Fruit fly (Drosophila melanogaster) whole organism, prepupa: ENCODE results near the gene Trissin.

Source experiments
- CG1621 ChIP-seq: fragments of 200-800 bp; sonication (Bioruptor generic); optimal IDR thresholded peaks from 3 replicates; lab custom pipeline; 2018; ENCODE audit warnings: missing biosample characterization, mild to moderate bottlenecking, missing genetic modification characterization
- CG34406 ChIP-seq: fragments of 200-800 bp; sonication (Bioruptor generic); optimal IDR thresholded peaks from 3 replicates; lab custom pipeline; 2016; ENCODE audit warnings: missing biosample characterization, missing genetic modification characterization
- CG6854 ChIP-seq: fragments of 200-800 bp; sonication (Bioruptor generic); optimal IDR thresholded peaks from 2 replicates; lab custom pipeline; 2017; ENCODE audit warnings: missing biosample characterization, mild to moderate bottlenecking, missing genetic modification characterization
- Eip93F ChIP-seq: fragments of 200-800 bp; sonication (Bioruptor generic); optimal IDR thresholded peaks from 2 replicates; lab custom pipeline; 2016; ENCODE audit warnings: missing biosample characterization, mild to moderate bottlenecking, missing genetic modification characterization
- Hr39 ChIP-seq: fragments of 200-800 bp; sonication (Bioruptor generic); optimal IDR thresholded peaks from 2 replicates; lab custom pipeline; 2016; ENCODE audit warnings: missing biosample characterization, missing genetic modification characterization

DNA sequence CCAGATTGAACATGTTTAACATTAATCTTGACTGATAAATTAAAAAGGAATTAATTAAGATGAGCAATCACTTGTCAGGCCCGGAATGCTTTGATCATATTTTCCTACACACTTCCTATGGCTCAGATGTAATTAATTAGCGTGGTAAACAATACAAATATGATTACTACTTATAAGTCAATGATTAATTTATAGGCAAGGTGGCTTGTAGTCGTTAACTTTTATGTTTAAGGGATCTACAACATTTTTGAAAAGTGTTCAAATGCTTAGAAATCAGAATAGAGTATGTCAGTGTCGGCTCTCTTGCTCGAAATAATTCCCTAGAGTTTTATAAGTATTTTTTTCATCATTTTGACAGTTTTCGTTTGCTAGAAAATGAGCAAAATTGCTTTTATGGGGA is 13.5 kb downstream of the Trissin start:
- TF ChIP-seq Hr39, result no peak
- TF ChIP-seq CG34406 (GFP tag; lab: Kevin White, UChicago), result no peak
- no peak for TF ChIP-seq CG1621
- TF ChIP-seq Eip93F, result no peak
- no peak for TF ChIP-seq CG6854 (GFP tag; lab: Kevin White, UChicago)
